Fruit fly (Drosophila melanogaster) whole organism, adult: ENCODE data around the gene Ssadh.

ENCODE experiments used
- CG11617 ChIP-seq: fragments of 200-800 bp; sonication (Bioruptor generic); optimal IDR thresholded peaks from 2 replicates; lab custom pipeline; 2017; ENCODE audit warnings: mild to moderate bottlenecking, missing biosample characterization, missing genetic modification reagents, missing genetic modification characterization
- CG12768 ChIP-seq: fragments of 200-800 bp; sonication (Bioruptor generic); optimal IDR thresholded peaks from 2 replicates; lab custom pipeline; 2017; ENCODE audit warnings: missing biosample characterization, missing genetic modification characterization, mild to moderate bottlenecking, moderate library complexity, missing genetic modification reagents
- CG14711 ChIP-seq: fragments of 200-800 bp; sonication (Bioruptor generic); optimal IDR thresholded peaks from 2 replicates; lab custom pipeline; 2018; ENCODE audit warnings: missing biosample characterization, mild to moderate bottlenecking, missing genetic modification characterization, moderate library complexity
- CG1620 ChIP-seq: fragments of 200-800 bp; sonication (Bioruptor generic); optimal IDR thresholded peaks from 2 replicates; lab custom pipeline; 2016; ENCODE audit warnings: missing biosample characterization, missing genetic modification characterization
- CG33017 ChIP-seq: fragments of 200-800 bp; sonication (Bioruptor generic); optimal IDR thresholded peaks from 2 replicates; lab custom pipeline; 2018; ENCODE audit warnings: missing biosample characterization, mild to moderate bottlenecking, missing genetic modification characterization, moderate library complexity
- CG5204 ChIP-seq: fragments of 200-800 bp; sonication (Bioruptor generic); optimal IDR thresholded peaks from 2 replicates; lab custom pipeline; 2016; ENCODE audit warnings: missing biosample characterization, missing genetic modification characterization
- CG7045 ChIP-seq: fragments of 200-800 bp; sonication (Bioruptor generic); optimal IDR thresholded peaks from 2 replicates; lab custom pipeline; 2017; ENCODE audit warnings: missing biosample characterization, mild to moderate bottlenecking, missing genetic modification characterization
- CG7101 ChIP-seq: fragments of 200-800 bp; sonication (Bioruptor generic); optimal IDR thresholded peaks from 2 replicates; lab custom pipeline; 2018; ENCODE audit warnings: missing biosample characterization, mild to moderate bottlenecking, missing genetic modification characterization, moderate library complexity
- Clk ChIP-seq: fragments of 200-800 bp; sonication (Bioruptor generic); optimal IDR thresholded peaks from 2 replicates; lab custom pipeline; 2017; ENCODE audit warnings: missing biosample characterization, missing genetic modification characterization
- Hr96 ChIP-seq: fragments of 200-800 bp; sonication (Bioruptor generic); optimal IDR thresholded peaks from 2 replicates; lab custom pipeline; 2016; ENCODE audit warnings: missing biosample characterization, missing genetic modification characterization
- Mnt ChIP-seq: fragments of 200-800 bp; sonication (Bioruptor generic); optimal IDR thresholded peaks from 2 replicates; lab custom pipeline; 2016; ENCODE audit warnings: missing biosample characterization, mild to moderate bottlenecking, missing genetic modification characterization
- bab1 ChIP-seq: fragments of 200-800 bp; sonication (Bioruptor generic); optimal IDR thresholded peaks from 3 replicates; lab custom pipeline; 2019; ENCODE audit warnings: missing biosample characterization, mild to moderate bottlenecking, missing genetic modification characterization, moderate library complexity
- cic ChIP-seq: fragments of 200-800 bp; sonication (Bioruptor generic); optimal IDR thresholded peaks from 2 replicates; lab custom pipeline; 2017; ENCODE audit warnings: missing biosample characterization, mild to moderate bottlenecking, missing genetic modification characterization, moderate library complexity
- cnc ChIP-seq, 2 experiments: fragments of >200 bp; optimal IDR thresholded peaks; 2 replicates each; lab custom pipeline; 2017
- kay ChIP-seq: fragments of 200-800 bp; sonication (Bioruptor generic); peaks from one replicate; lab custom pipeline; 2016; ENCODE audit warnings: missing biosample characterization, missing genetic modification characterization, borderline replicate concordance
- ovo ChIP-seq: fragments of 200-800 bp; sonication (Bioruptor generic); optimal IDR thresholded peaks from 2 replicates; lab custom pipeline; 2016; ENCODE audit warnings: missing biosample characterization, missing genetic modification characterization
- pad ChIP-seq: fragments of 200-800 bp; sonication (Bioruptor generic); optimal IDR thresholded peaks from 3 replicates; lab custom pipeline; 2017; ENCODE audit warnings: missing biosample characterization, missing genetic modification characterization, mild to moderate bottlenecking, moderate library complexity, missing genetic modification reagents
- tj ChIP-seq: fragments of 200-800 bp; sonication (Bioruptor generic); optimal IDR thresholded peaks from 3 replicates; lab custom pipeline; 2017; ENCODE audit warnings: missing biosample characterization, mild to moderate bottlenecking, missing genetic modification characterization, moderate library complexity
- toe ChIP-seq: fragments of 200-800 bp; sonication (Bioruptor generic); optimal IDR thresholded peaks from 2 replicates; lab custom pipeline; 2016; ENCODE audit warnings: missing biosample characterization, missing genetic modification characterization

Gene Ssadh

dm6 chr3R:25623800-25624791 lies 2.6 kb downstream of the Ssadh start, which contains the start of gene Npl4:
Npl4 (minus strand) TSS chr3R:25624662.
- peak; percentile 8 for TF ChIP-seq CG1620
- peak; percentile 34 for TF ChIP-seq bab1 (GFP tag; lab: Kevin White, UChicago)
- peak; percentile 26 for TF ChIP-seq CG12768
- peak; percentile 97 to 99 for TF ChIP-seq cnc (optimal IDR thresholded peaks at IDR 0.05; lab: Kevin White, UChicago)
- TF ChIP-seq CG14711: peak; percentile 26
- TF ChIP-seq cic (GFP tag; lab: Kevin White, UChicago): no peak
- TF ChIP-seq ovo (GFP tag; lab: Kevin White, UChicago): no peak
- TF ChIP-seq tj (GFP tag; lab: Kevin White, UChicago): no peak
- no peak for TF ChIP-seq Clk
- no peak for TF ChIP-seq Hr96 (GFP tag; lab: Kevin White, UChicago)
- TF ChIP-seq CG11617 (GFP tag; lab: Kevin White, UChicago): peak; percentile 12

DNA sequence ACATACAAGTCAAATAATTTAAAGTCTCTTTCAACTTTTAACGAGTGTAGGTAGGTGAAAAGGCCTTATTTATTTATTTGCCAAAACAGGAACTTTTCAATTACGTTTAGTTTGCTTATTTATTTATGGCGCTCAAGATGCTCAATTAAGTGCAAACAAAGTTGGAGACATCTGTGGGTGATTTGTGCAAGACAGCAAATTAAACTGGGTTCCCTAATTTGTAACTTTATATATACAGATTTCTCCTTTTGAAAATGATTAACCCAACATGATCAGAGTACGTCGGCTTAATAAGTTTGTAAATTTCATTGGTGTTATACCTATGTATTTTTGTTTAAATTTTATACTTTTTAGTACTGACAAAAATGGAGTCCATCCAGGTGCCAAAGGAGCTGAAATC lies 8.6 kb downstream of the Ssadh start, which contains the start of gene CG5071:
TSS of gene CG5071 (plus strand) at position 301 of the 400 bp plus-strand sequence.
- no peak for TF ChIP-seq CG12768
- no peak for TF ChIP-seq bab1 (GFP tag; lab: Kevin White, UChicago)
- no peak for TF ChIP-seq Hr96 (GFP tag; lab: Kevin White, UChicago)
- TF ChIP-seq tj (GFP tag; lab: Kevin White, UChicago): no peak
- no peak for TF ChIP-seq toe
- no peak for TF ChIP-seq CG33017
- TF ChIP-seq cnc (optimal IDR thresholded peaks at IDR 0.05; lab: Kevin White, UChicago): no peak

- TF ChIP-seq toe: no peak
- TF ChIP-seq pad (GFP tag; lab: Kevin White, UChicago): no peak
- no peak for TF ChIP-seq Mnt (GFP tag; lab: Kevin White, UChicago)
- TF ChIP-seq cic (GFP tag; lab: Kevin White, UChicago): no peak
Observed at dm6 chr3R:25613366-25613765, 13.4 kb downstream of the Ssadh start, which contains the start of gene CG5079. CG5079 (plus strand) TSS chr3R:25613666.

- TF ChIP-seq CG5204 (no peak), Mnt (GFP tag; lab: Kevin White, UChicago) (no peak)
Observed at dm6 chr3R:25609027-25609426, 17.7 kb downstream of the Ssadh start, which contains the start of gene ymp. ymp (minus strand) TSS chr3R:25609127.

- TF ChIP-seq CG5204 (no peak), Clk (no peak)
Observed at dm6 chr3R:25596274-25597034, 30.3 kb downstream of the Ssadh start.

DNA sequence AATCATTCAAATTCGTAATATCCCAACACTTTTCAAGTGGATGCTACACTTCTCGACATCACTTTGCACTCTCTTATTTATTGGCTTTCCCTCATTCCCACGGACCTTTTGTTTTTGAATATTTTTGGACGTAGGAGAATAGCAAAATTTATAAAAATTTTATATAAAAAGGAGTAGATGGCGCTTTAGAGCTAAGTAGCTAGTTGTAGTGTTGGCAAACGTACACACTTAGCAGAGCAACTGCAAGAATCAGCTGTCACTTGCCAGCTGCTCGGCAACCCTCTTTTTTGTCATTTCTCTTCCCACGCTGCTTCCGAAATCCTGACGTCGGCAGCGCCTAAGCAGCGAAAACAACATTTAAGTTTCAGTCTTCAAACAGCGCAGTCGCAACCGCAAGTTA lies 32.6 kb downstream of the Ssadh start:
- no peak for TF ChIP-seq kay
- no peak for TF ChIP-seq toe
- no peak for TF ChIP-seq bab1 (GFP tag; lab: Kevin White, UChicago)
- TF ChIP-seq CG1620: no peak
- TF ChIP-seq CG14711: peak; percentile 71
- no peak for TF ChIP-seq ovo (GFP tag; lab: Kevin White, UChicago)

- TF ChIP-seq CG11617 (GFP tag; lab: Kevin White, UChicago) (no peak), bab1 (GFP tag; lab: Kevin White, UChicago) (no peak), cnc (optimal IDR thresholded peaks at IDR 0.05; lab: Kevin White, UChicago) (no peak)
Observed at dm6 chr3R:25591500-25591899, 35.2 kb downstream of the Ssadh start.

DNA sequence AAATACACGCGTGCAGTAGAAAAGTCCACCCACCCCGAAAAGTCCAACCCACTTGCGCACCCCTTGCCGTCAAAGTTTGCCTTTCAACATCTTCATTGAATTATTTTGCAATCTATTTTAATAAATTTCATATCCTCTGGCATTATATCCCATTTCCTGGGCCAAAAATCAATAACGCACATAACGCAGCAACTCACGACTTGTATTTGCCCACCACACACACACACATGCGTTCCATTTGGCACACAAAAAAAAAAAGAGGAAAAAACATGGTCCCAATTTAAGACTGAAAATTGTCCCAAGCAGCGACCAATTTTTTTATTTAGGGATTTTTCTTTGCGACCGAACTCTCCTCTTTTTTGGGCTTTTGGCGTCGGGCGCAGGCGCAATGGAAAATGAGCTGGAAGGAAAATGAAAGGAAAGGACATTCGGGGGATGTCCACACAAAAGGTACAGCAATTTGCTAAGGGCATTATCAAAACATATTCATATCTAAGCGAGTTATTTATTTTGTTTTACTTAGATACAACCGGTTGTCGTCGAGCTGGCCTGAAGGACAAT lies 35.8 kb downstream of the Ssadh start:
- TF ChIP-seq CG33017: no peak
- no peak for TF ChIP-seq Clk
- no peak for TF ChIP-seq CG7101 (tag; lab: Kevin White, UChicago)
- no peak for TF ChIP-seq toe
- TF ChIP-seq tj (GFP tag; lab: Kevin White, UChicago): no peak
- TF ChIP-seq CG7045 (GFP tag; lab: Kevin White, UChicago): no peak
- no peak for TF ChIP-seq ovo (GFP tag; lab: Kevin White, UChicago)
- TF ChIP-seq CG12768: no peak
- TF ChIP-seq Mnt (GFP tag; lab: Kevin White, UChicago): no peak
- no peak for TF ChIP-seq CG14711
- no peak for TF ChIP-seq kay
- TF ChIP-seq CG11617 (GFP tag; lab: Kevin White, UChicago): no peak
- TF ChIP-seq CG5204: no peak
- no peak for TF ChIP-seq pad (GFP tag; lab: Kevin White, UChicago)
- no peak for TF ChIP-seq cnc (optimal IDR thresholded peaks at IDR 0.05; lab: Kevin White, UChicago)
- TF ChIP-seq bab1 (GFP tag; lab: Kevin White, UChicago): no peak
- TF ChIP-seq cic (GFP tag; lab: Kevin White, UChicago): no peak
